Worm (Caenorhabditis elegans): ENCODE measurements around the gene F58H1.7.

The F58H1.7 gene

DNA sequence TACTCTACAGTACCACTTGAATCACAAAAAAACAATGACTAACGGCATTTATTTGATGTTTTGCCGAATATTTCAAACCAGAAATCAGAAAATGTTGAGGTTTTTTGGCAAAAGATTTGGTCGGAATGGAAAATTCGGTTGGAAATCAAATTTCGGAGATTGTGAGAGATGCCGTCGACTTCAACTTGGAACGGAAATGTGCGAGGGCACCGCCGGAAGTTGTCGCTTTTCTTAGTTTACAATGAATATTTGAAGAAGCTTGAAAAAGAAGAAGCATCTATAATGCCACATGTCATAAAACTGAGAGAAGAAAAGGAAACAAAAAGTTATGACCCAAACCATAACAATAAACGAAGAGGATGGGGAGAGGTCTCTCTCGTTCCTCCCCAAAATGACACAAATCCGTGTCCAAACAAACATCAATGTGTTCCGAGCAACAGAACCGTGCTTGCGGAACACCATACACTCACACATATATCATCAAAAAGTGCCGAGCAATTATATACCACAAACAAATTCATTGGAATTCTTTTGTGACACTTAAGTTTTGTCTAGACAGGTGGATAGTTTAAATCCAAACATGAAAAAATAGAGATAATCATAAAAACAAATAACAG lies 26.0 kb upstream of the F58H1.7 start:
- TF ChIP-seq pha-4 (tag; optimal IDR thresholded peaks at IDR 0.05), result peak; percentile 16
- TF ChIP-seq egl-5 (tag; optimal IDR thresholded peaks at IDR 0.05), result no peak
- TF ChIP-seq eor-1 (tag; optimal IDR thresholded peaks at IDR 0.05), result no peak
- no peak for TF ChIP-seq ztf-4 (tag; optimal IDR thresholded peaks at IDR 0.05)
- TF ChIP-seq fkh-10 (GFP tag; optimal IDR thresholded peaks at IDR 0.05), result peak; percentile 91
- TF ChIP-seq ama-1 (optimal IDR thresholded peaks at IDR 0.05), result peak; percentile 7

- no peak for TF ChIP-seq nhr-67 (tag; optimal IDR thresholded peaks at IDR 0.05)
- TF ChIP-seq lin-15B (tag; optimal IDR thresholded peaks at IDR 0.05), result no peak
Observed at ce11 chrV:11989861-11990260, 25.2 kb upstream of the F58H1.7 start.

DNA sequence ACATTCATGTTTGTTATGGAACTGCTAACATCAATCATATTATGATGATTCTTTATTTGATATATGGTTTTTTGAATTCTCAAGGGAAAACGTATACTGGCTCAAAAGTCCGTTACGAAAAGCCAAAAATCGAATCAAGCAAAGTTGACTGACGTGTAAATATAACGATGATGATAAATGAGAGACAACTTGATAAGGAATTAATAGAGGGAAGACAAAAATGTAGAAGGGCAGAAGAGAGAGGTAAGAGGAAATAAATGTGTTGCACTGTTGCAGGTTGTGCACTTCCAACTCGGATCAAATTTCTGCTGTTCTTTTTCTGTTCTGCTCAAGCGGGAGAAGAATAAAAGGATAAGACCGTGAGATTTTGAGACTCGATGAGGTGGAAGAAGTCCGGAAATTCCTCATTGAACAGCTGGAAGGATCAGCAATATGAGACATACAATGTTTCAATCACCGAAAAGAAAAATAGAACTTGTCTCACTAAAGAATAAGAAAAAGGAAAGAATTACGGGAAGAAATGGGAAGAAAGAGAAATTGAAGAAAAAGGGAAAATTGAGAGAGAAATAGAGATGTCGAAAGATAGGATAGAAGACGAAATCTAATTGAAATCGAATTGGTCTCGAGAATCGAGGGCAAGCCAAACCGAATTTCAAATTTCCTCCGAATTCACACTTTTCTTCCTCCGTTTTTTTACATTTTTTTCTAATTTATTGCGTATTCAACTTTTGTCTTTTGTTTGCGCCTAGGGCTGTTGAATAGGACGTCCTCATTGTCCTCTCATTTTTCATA lies 21.7 kb upstream of the F58H1.7 start:
- peak; percentile 83 for TF ChIP-seq fkh-10 (GFP tag; optimal IDR thresholded peaks at IDR 0.05)
- TF ChIP-seq unc-62 (GFP tag; optimal IDR thresholded peaks at IDR 0.05), result no peak
- TF ChIP-seq nhr-12 (tag; optimal IDR thresholded peaks at IDR 0.05), result no peak
- TF ChIP-seq fos-1 (tag; optimal IDR thresholded peaks at IDR 0.05), result no peak
- TF ChIP-seq nhr-237 (tag; optimal IDR thresholded peaks at IDR 0.05), result no peak
- TF ChIP-seq tbx-2 (tag; optimal IDR thresholded peaks at IDR 0.05), result no peak
- TF ChIP-seq elt-2 (tag; optimal IDR thresholded peaks at IDR 0.05), result peak; percentile 50
- peak; percentile 37 for TF ChIP-seq pqm-1 (tag; optimal IDR thresholded peaks at IDR 0.05)
- TF ChIP-seq nhr-23 (tag; optimal IDR thresholded peaks at IDR 0.05), result peak; percentile 20
- TF ChIP-seq snpc-4 (tag; optimal IDR thresholded peaks at IDR 0.05), result no peak
- TF ChIP-seq ztf-4 (tag; optimal IDR thresholded peaks at IDR 0.05), result no peak

DNA sequence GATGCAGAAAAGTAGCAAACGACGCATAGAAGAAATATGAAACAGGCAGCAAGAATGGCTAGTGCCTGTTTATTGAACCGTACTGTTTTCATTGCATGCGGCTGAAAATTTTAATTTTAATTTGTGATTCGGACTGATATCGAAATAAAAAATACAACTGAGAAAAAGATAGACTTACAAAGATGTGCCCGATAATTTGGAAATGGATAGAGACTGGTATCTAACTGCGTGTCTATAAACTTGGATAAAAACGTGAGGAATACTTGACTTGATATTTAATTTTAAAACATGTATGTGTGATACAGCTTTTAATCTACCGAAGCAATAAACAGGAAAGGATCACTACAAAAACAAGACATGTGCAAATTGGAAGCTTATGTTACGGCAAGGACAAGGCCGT lies 20.8 kb upstream of the F58H1.7 start, which contains the start of gene mans-2:
Gene mans-2 (minus strand): TSS at position 101 of the 400 bp plus-strand sequence.
- TF ChIP-seq nhr-28 (tag; optimal IDR thresholded peaks at IDR 0.05), result no peak
- no peak for TF ChIP-seq hmg-11 (tag; optimal IDR thresholded peaks at IDR 0.05)

- TF ChIP-seq mdl-1 (tag; optimal IDR thresholded peaks at IDR 0.05) (no peak), nhr-67 (tag; optimal IDR thresholded peaks at IDR 0.05) (no peak), nhr-28 (tag; optimal IDR thresholded peaks at IDR 0.05) (no peak), sea-2 (GFP tag; optimal IDR thresholded peaks at IDR 0.05) (no peak), ztf-11 (tag; optimal IDR thresholded peaks at IDR 0.05) (no peak), ztf-4 (tag; optimal IDR thresholded peaks at IDR 0.05) (no peak), ZK546.5 (tag; optimal IDR thresholded peaks at IDR 0.05) (no peak), hmg-11 (tag; optimal IDR thresholded peaks at IDR 0.05) (peak; percentile 14), ceh-16 (tag; optimal IDR thresholded peaks at IDR 0.05) (no peak), unc-39 (tag; optimal IDR thresholded peaks at IDR 0.05) (no peak), ceh-28 (tag; optimal IDR thresholded peaks at IDR 0.05) (no peak), tbx-2 (tag; optimal IDR thresholded peaks at IDR 0.05) (no peak), eor-1 (tag; optimal IDR thresholded peaks at IDR 0.05) (no peak), nhr-11 (tag; optimal IDR thresholded peaks at IDR 0.05) (no peak), jun-1 (tag; optimal IDR thresholded peaks at IDR 0.05) (no peak), ceh-82 (tag; optimal IDR thresholded peaks at IDR 0.05) (no peak), ama-1 (optimal IDR thresholded peaks at IDR 0.05) (no peak), egl-27 (tag; optimal IDR thresholded peaks at IDR 0.05) (no peak), nfya-1 (tag; optimal IDR thresholded peaks at IDR 0.05; ENCODE audit: insufficient read depth) (peak; percentile 84), nhr-76 (tag; optimal IDR thresholded peaks at IDR 0.05) (no peak), snpc-4 (tag; optimal IDR thresholded peaks at IDR 0.05) (peak; percentile 90), aly-2 (tag; optimal IDR thresholded peaks at IDR 0.05) (no peak), nhr-237 (tag; optimal IDR thresholded peaks at IDR 0.05) (no peak), nhr-23 (tag; optimal IDR thresholded peaks at IDR 0.05) (peak; percentile 85), lsy-12 (tag; optimal IDR thresholded peaks at IDR 0.05) (no peak), nhr-12 (tag; optimal IDR thresholded peaks at IDR 0.05) (no peak), zag-1 (tag; optimal IDR thresholded peaks at IDR 0.05) (no peak), nhr-43 (tag; optimal IDR thresholded peaks at IDR 0.05; ENCODE audit: poor library complexity, severe bottlenecking) (peak; percentile 5), pqm-1 (tag; optimal IDR thresholded peaks at IDR 0.05) (no peak), lin-15B (tag; optimal IDR thresholded peaks at IDR 0.05) (peak; percentile 90), egl-5 (tag; optimal IDR thresholded peaks at IDR 0.05) (peak; percentile 36), elt-1 (tag; optimal IDR thresholded peaks at IDR 0.05) (peak; percentile 9), elt-3 (tag; optimal IDR thresholded peaks at IDR 0.05) (no peak), pha-4 (tag; optimal IDR thresholded peaks at IDR 0.05) (peak; percentile 89), fkh-10 (GFP tag; optimal IDR thresholded peaks at IDR 0.05) (no peak), R02D3.7 (tag; optimal IDR thresholded peaks at IDR 0.05) (peak; percentile 3), unc-62 (GFP tag; optimal IDR thresholded peaks at IDR 0.05) (no peak), fos-1 (tag; optimal IDR thresholded peaks at IDR 0.05) (no peak), lin-39 (tag; optimal IDR thresholded peaks at IDR 0.05) (peak; percentile 45), nhr-25 (tag; optimal IDR thresholded peaks at IDR 0.05) (peak; percentile 70)
Observed at ce11 chrV:11982309-11982708, 17.7 kb upstream of the F58H1.7 start, which contains the start of gene rpt-1. Gene rpt-1 (minus strand): TSS chrV:11982397.
